Fruit fly (Drosophila melanogaster): ENCODE data around the gene spen.

DNA sequence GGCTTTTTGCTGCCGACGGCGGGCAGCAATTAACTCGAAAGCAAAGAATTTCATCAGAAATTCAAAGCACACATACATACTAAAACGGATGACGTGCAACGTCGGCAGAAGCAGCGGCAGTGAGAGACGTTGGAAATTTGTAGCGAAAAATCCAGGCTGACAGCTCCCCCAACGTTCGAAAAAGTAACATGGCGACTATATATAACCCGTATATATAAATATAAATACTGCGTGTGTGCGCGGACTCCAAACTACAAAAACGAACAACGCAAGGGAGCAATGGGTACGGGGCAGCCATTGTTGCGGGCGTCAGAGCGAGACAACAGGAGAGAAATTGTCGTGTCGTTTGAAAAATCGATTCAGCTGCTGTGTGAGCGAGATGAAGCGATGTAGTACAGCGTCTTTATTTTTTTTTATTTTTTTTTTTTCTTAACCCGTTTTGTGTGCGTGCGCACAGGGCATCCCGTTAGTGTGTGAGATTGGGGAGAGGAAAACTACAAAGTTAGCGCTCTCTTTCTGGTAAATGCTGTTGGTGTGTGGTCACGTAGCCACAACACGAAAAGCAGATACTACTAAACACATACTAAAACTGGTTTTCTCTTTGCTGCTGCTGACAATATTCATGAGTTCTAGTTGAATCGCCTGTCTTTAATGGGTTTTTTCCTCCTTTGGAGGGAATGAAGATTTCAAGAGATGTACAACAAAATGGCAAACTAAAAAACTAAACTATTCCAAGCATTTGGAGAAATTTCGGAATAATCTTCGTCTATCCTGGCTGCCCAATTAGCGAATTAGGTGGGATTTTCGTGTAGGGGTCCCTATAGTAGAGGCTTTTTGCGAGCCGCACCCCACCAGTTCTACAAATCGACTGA, 2.0 kb downstream of the spen start:
- TF ChIP-seq Myc (optimal IDR thresholded peaks at IDR 0.05) (no peak), psq (optimal IDR thresholded peaks at IDR 0.05) (no peak)
